Worm (Caenorhabditis elegans) whole organism, mixed stage, embryonic: ENCODE measurements around the gene anoh-2.

Experiments used
- sptf-1 ChIP-seq: sonication (generic microtip); optimal IDR thresholded peaks from 2 replicates; lab custom pipeline; 2017; ENCODE audit warnings: mild to moderate bottlenecking, missing genetic modification characterization, moderate library complexity, missing compliant biosample characterization
- ztf-11 ChIP-seq: fragments of 150-350 bp; optimal IDR thresholded peaks from 2 replicates; lab custom pipeline; 2014; ENCODE audit warnings: missing biosample characterization, missing genetic modification characterization

ce11 chrIV:14617498-14617897 is 40.6 kb upstream of the anoh-2 start:
- no peak for TF ChIP-seq ztf-11 (tag; lab: Kevin White, UChicago)
- TF ChIP-seq sptf-1 (tag; lab: Kevin White, UChicago), result no peak
